Worm (Caenorhabditis elegans): ENCODE data around the gene srr-8.

DNA sequence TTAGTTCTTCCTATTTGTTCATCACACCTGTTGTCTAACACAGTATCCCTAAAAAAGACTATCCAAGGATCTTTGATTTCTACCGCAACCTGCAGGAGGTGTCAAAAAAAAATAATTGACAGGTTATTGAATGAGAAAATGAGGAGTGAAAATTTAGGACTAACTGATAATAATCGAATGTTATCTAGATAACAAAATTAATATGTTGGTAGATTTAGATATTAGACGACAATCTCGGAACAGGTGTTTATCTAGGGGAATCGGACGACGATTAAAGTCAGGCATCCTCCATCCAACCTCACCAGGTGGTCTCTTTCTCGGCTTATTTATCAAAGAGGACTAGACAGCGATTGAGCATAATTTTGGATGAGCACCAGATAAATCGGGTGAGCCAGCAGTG lies 32.7 kb upstream of the srr-8 start:
- TF ChIP-seq fkh-10 (GFP tag; optimal IDR thresholded peaks at IDR 0.05) (no peak), pha-2 (tag; optimal IDR thresholded peaks at IDR 0.05) (no peak)

All from whole organism, late embryonic.